Worm (Caenorhabditis elegans): ENCODE data around the gene C25H3.10.

- no peak for TF ChIP-seq pag-3 (tag; optimal IDR thresholded peaks at IDR 0.05; ENCODE audit: borderline replicate concordance)
- no peak for TF ChIP-seq fkh-10 (GFP tag; optimal IDR thresholded peaks at IDR 0.05)
- no peak for TF ChIP-seq nhr-11 (tag; optimal IDR thresholded peaks at IDR 0.05)
- TF ChIP-seq K09A11.1 (tag; optimal IDR thresholded peaks at IDR 0.05; ENCODE audit: insufficient read depth) = no peak
- no peak for TF ChIP-seq ceh-18 (tag; optimal IDR thresholded peaks at IDR 0.05)
- TF ChIP-seq elt-4 (tag; optimal IDR thresholded peaks at IDR 0.05) = no peak
- TF ChIP-seq ahr-1 (tag; optimal IDR thresholded peaks at IDR 0.05) = no peak
Measured at ce11 chrII:5696218-5696617, 2.6 kb downstream of the C25H3.10 start.
